Worm (Caenorhabditis elegans) whole organism, mixed stage, embryonic: ENCODE measurements around the gene C45B11.9.

Experiments used
- M03D4.4 ChIP-seq: sonication (generic microtip); optimal IDR thresholded peaks from 2 replicates; lab custom pipeline; 2017; ENCODE audit warnings: mild to moderate bottlenecking, missing genetic modification characterization, missing compliant biosample characterization
- bed-3 ChIP-seq: fragments of 200-800 bp; sonication (Bioruptor generic); optimal IDR thresholded peaks from 3 replicates; lab custom pipeline; 2018; ENCODE audit warnings: mild to moderate bottlenecking, missing genetic modification characterization, moderate library complexity, missing compliant biosample characterization
- blmp-1 ChIP-seq: fragments of 150-350 bp; optimal IDR thresholded peaks from 2 replicates; lab custom pipeline; 2014; ENCODE audit warnings: missing biosample characterization, missing genetic modification characterization
- ceh-39 ChIP-seq: fragments of 150-350 bp; optimal IDR thresholded peaks from 2 replicates; lab custom pipeline; 2014; ENCODE audit warnings: missing biosample characterization, missing genetic modification characterization
- ceh-43 ChIP-seq: fragments of 200-800 bp; sonication (Bioruptor generic); optimal IDR thresholded peaks from 2 replicates; lab custom pipeline; 2018; ENCODE audit warnings: mild to moderate bottlenecking, missing genetic modification characterization, moderate library complexity, missing compliant biosample characterization
- ceh-83 ChIP-seq: fragments of 200-800 bp; sonication (Bioruptor generic); optimal IDR thresholded peaks from 2 replicates; lab custom pipeline; 2018; ENCODE audit warnings: mild to moderate bottlenecking, missing genetic modification characterization, missing compliant biosample characterization
- ces-1 ChIP-seq: fragments of 150-350 bp; optimal IDR thresholded peaks from 2 replicates; lab custom pipeline; 2014; ENCODE audit warnings: missing biosample characterization, missing genetic modification reagents, missing genetic modification characterization
- cnd-1 ChIP-seq: fragments of 200-800 bp; sonication (Bioruptor generic); optimal IDR thresholded peaks from 2 replicates; lab custom pipeline; 2018; ENCODE audit warnings: mild to moderate bottlenecking, missing genetic modification characterization, missing compliant biosample characterization
- drap-1 ChIP-seq: fragments of 200-800 bp; sonication (Bioruptor generic); optimal IDR thresholded peaks from 3 replicates; lab custom pipeline; 2018; ENCODE audit warnings: mild to moderate bottlenecking, missing genetic modification characterization, missing compliant biosample characterization
- elt-1 ChIP-seq: sonication (generic microtip); optimal IDR thresholded peaks from 2 replicates; lab custom pipeline; 2017; ENCODE audit warnings: missing genetic modification characterization, mild to moderate bottlenecking, missing compliant biosample characterization, antibody characterized with exemption, moderate library complexity, borderline replicate concordance; ENCODE audit not compliant: insufficient read depth
- elt-3 ChIP-seq: fragments of 150-350 bp; optimal IDR thresholded peaks from 2 replicates; lab custom pipeline; 2014; ENCODE audit warnings: missing biosample characterization, missing genetic modification characterization
- flh-1 ChIP-seq: fragments of 200-800 bp; sonication (Bioruptor generic); optimal IDR thresholded peaks from 2 replicates; lab custom pipeline; 2018; ENCODE audit warnings: mild to moderate bottlenecking, missing genetic modification characterization, moderate library complexity, missing compliant biosample characterization
- ham-2 ChIP-seq: fragments of 200-800 bp; sonication (Bioruptor generic); optimal IDR thresholded peaks from 2 replicates; lab custom pipeline; 2018; ENCODE audit warnings: mild to moderate bottlenecking, missing genetic modification characterization, missing compliant biosample characterization
- hlh-1 ChIP-seq: fragments of 150-350 bp; optimal IDR thresholded peaks from 2 replicates; lab custom pipeline; 2014; ENCODE audit warnings: missing biosample characterization, missing genetic modification reagents, missing genetic modification characterization
- lin-13 ChIP-seq: fragments of 150-350 bp; optimal IDR thresholded peaks from 2 replicates; lab custom pipeline; 2014; ENCODE audit warnings: missing biosample characterization, missing genetic modification characterization
- lin-32 ChIP-seq: fragments of 200-800 bp; sonication (Bioruptor generic); optimal IDR thresholded peaks from 2 replicates; lab custom pipeline; 2018; ENCODE audit warnings: mild to moderate bottlenecking, missing genetic modification characterization, missing compliant biosample characterization
- lsy-2 ChIP-seq: fragments of 150-350 bp; optimal IDR thresholded peaks from 2 replicates; lab custom pipeline; 2014; ENCODE audit warnings: missing biosample characterization, missing genetic modification characterization
- mab-5 ChIP-seq: fragments of 150-350 bp; optimal IDR thresholded peaks from 2 replicates; lab custom pipeline; 2014; ENCODE audit warnings: missing biosample characterization, missing genetic modification characterization
- mep-1 ChIP-seq: fragments of 150-350 bp; optimal IDR thresholded peaks from 2 replicates; lab custom pipeline; 2017; ENCODE audit warnings: missing biosample characterization, missing genetic modification reagents, missing genetic modification characterization, inconsistent platforms
- mls-2 ChIP-seq: sonication (generic microtip); optimal IDR thresholded peaks from 2 replicates; lab custom pipeline; 2016; ENCODE audit warnings: mild to moderate bottlenecking, missing genetic modification characterization, moderate library complexity, missing compliant biosample characterization
- nhr-12 ChIP-seq: fragments of 150-350 bp; optimal IDR thresholded peaks from 2 replicates; lab custom pipeline; 2014; ENCODE audit warnings: missing biosample characterization, missing genetic modification characterization
- nhr-2 ChIP-seq: fragments of 150-350 bp; optimal IDR thresholded peaks from 2 replicates; lab custom pipeline; 2014; ENCODE audit warnings: missing biosample characterization, missing genetic modification characterization
- nhr-237 ChIP-seq: fragments of 150-350 bp; optimal IDR thresholded peaks from 2 replicates; lab custom pipeline; 2014; ENCODE audit warnings: missing biosample characterization, missing genetic modification characterization
- nhr-28 ChIP-seq: fragments of 150-350 bp; optimal IDR thresholded peaks from 2 replicates; lab custom pipeline; 2014; ENCODE audit warnings: missing biosample characterization, missing genetic modification characterization
- nhr-76 ChIP-seq: sonication (generic microtip); optimal IDR thresholded peaks from 2 replicates; lab custom pipeline; 2017; ENCODE audit warnings: missing biosample characterization, missing genetic modification characterization
- pha-4 ChIP-seq: fragments of 150-350 bp; optimal IDR thresholded peaks from 2 replicates; lab custom pipeline; 2018; ENCODE audit warnings: missing biosample characterization, missing genetic modification reagents, missing genetic modification characterization
- sem-2 ChIP-seq: fragments of 200-800 bp; sonication (Bioruptor generic); optimal IDR thresholded peaks from 2 replicates; lab custom pipeline; 2018; ENCODE audit warnings: mild to moderate bottlenecking, missing genetic modification characterization, missing compliant biosample characterization
- snpc-4 ChIP-seq: fragments of 150-350 bp; optimal IDR thresholded peaks from 2 replicates; lab custom pipeline; 2014; ENCODE audit warnings: missing biosample characterization, missing genetic modification characterization
- sptf-1 ChIP-seq: sonication (generic microtip); optimal IDR thresholded peaks from 2 replicates; lab custom pipeline; 2017; ENCODE audit warnings: mild to moderate bottlenecking, missing genetic modification characterization, moderate library complexity, missing compliant biosample characterization
- tbx-8 ChIP-seq: fragments of 200-800 bp; sonication (Bioruptor generic); optimal IDR thresholded peaks from 2 replicates; lab custom pipeline; 2018; ENCODE audit warnings: mild to moderate bottlenecking, missing genetic modification characterization, moderate library complexity, missing compliant biosample characterization
- unc-120 ChIP-seq: sonication (generic microtip); optimal IDR thresholded peaks from 2 replicates; lab custom pipeline; 2017; ENCODE audit warnings: missing genetic modification characterization, missing compliant biosample characterization; ENCODE audit not compliant: poor library complexity, severe bottlenecking
- unc-39 ChIP-seq: fragments of 150-350 bp; optimal IDR thresholded peaks from 2 replicates; lab custom pipeline; 2014; ENCODE audit warnings: missing biosample characterization, missing genetic modification characterization
- unc-62 ChIP-seq: fragments of 150-350 bp; optimal IDR thresholded peaks from 2 replicates; lab custom pipeline; 2014; ENCODE audit warnings: missing biosample characterization, missing genetic modification reagents, missing genetic modification characterization
- zip-8 ChIP-seq: fragments of 150-350 bp; optimal IDR thresholded peaks from 2 replicates; lab custom pipeline; 2014; ENCODE audit warnings: missing biosample characterization, missing genetic modification characterization
- ztf-11 ChIP-seq: fragments of 150-350 bp; optimal IDR thresholded peaks from 2 replicates; lab custom pipeline; 2014; ENCODE audit warnings: missing biosample characterization, missing genetic modification characterization

Gene C45B11.9

ce11 chrV:11083691-11084090 lies 43.6 kb downstream of the C45B11.9 start:
- TF ChIP-seq lin-13 (no peak), unc-39 (tag; lab: Kevin White, UChicago) (no peak), elt-3 (tag; lab: Kevin White, UChicago) (no peak), sem-2 (GFP tag; lab: Kevin White, UChicago) (no peak), hlh-1 (tag; lab: Kevin White, UChicago) (peak; percentile 85), mep-1 (tag; lab: Kevin White, UChicago) (no peak), flh-1 (no peak), zip-8 (tag; lab: Kevin White, UChicago) (peak; percentile 95), ham-2 (GFP tag; lab: Kevin White, UChicago) (peak; percentile 21), nhr-12 (no peak), elt-1 (tag; lab: Kevin White, UChicago) (peak; percentile 24), ztf-11 (tag; lab: Kevin White, UChicago) (no peak), ceh-39 (peak; percentile 26), nhr-2 (tag; lab: Kevin White, UChicago) (no peak), ces-1 (no peak), blmp-1 (no peak), unc-120 (tag; lab: Kevin White, UChicago) (peak; percentile 90), ceh-83 (no peak), mab-5 (tag; lab: Kevin White, UChicago) (peak; percentile 74), drap-1 (GFP tag; lab: Kevin White, UChicago) (no peak), tbx-8 (GFP tag; lab: Kevin White, UChicago) (no peak), unc-62 (GFP tag; lab: Kevin White, UChicago) (peak; percentile 70), snpc-4 (tag; lab: Kevin White, UChicago) (no peak), sptf-1 (tag; lab: Kevin White, UChicago) (no peak), nhr-76 (tag; lab: Kevin White, UChicago) (no peak), lin-32 (GFP tag; lab: Kevin White, UChicago) (no peak), cnd-1 (tag; lab: Kevin White, UChicago) (no peak), bed-3 (GFP tag; lab: Kevin White, UChicago) (no peak), lsy-2 (tag; lab: Kevin White, UChicago) (no peak), nhr-28 (tag; lab: Kevin White, UChicago) (no peak), nhr-237 (peak; percentile 75), M03D4.4 (tag; lab: Kevin White, UChicago) (no peak), ceh-43 (GFP tag; lab: Kevin White, UChicago) (no peak), mls-2 (tag; lab: Kevin White, UChicago) (no peak), pha-4 (tag; lab: Kevin White, UChicago) (no peak)

DNA sequence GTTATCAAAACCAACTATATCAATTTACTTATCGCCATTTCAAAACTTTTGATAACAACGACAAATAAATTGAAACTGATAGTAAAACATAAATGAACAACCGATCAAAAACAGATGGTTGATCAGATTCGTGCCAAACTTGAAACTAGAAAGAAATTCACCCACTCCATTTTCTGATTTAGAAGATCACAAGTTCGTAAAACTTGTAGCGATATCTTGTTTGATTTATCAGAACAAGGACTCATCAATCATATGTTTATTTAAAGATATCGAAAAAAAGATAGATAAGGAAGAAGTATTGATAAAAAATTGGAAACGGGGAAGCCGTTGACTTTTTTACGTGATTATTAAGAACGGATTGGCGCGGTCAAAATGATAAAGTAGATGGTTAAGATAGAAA lies 47.0 kb downstream of the C45B11.9 start:
- TF ChIP-seq nhr-76 (tag; lab: Kevin White, UChicago), result no peak
- no peak for TF ChIP-seq ceh-39
- TF ChIP-seq drap-1 (GFP tag; lab: Kevin White, UChicago), result no peak
- no peak for TF ChIP-seq unc-62 (GFP tag; lab: Kevin White, UChicago)
- TF ChIP-seq sptf-1 (tag; lab: Kevin White, UChicago), result no peak
- no peak for TF ChIP-seq lsy-2 (tag; lab: Kevin White, UChicago)
- no peak for TF ChIP-seq hlh-1 (tag; lab: Kevin White, UChicago)
- TF ChIP-seq nhr-28 (tag; lab: Kevin White, UChicago), result no peak
- no peak for TF ChIP-seq ces-1
- TF ChIP-seq mls-2 (tag; lab: Kevin White, UChicago), result no peak
- no peak for TF ChIP-seq zip-8 (tag; lab: Kevin White, UChicago)
- TF ChIP-seq sem-2 (GFP tag; lab: Kevin White, UChicago), result no peak
- no peak for TF ChIP-seq ceh-83

- TF ChIP-seq pha-4 (tag; lab: Kevin White, UChicago) (no peak), nhr-76 (tag; lab: Kevin White, UChicago) (no peak), ztf-11 (tag; lab: Kevin White, UChicago) (no peak), unc-62 (GFP tag; lab: Kevin White, UChicago) (no peak), ham-2 (GFP tag; lab: Kevin White, UChicago) (no peak), flh-1 (no peak), hlh-1 (tag; lab: Kevin White, UChicago) (no peak), lin-32 (GFP tag; lab: Kevin White, UChicago) (no peak), unc-120 (tag; lab: Kevin White, UChicago) (no peak)
These were observed 47.4 kb downstream of the C45B11.9 start, which contains the start of gene Y42A5A.1 for ce11 chrV:11087519-11087998. TSS of gene Y42A5A.1 (plus strand) at chrV:11087948.
